Fruit fly (Drosophila melanogaster) whole organism, adult: Measurements from ENCODE around the gene Cpr65Ax2.

Experiments
- CG7045 ChIP-seq: fragments of 200-800 bp; sonication (Bioruptor generic); optimal IDR thresholded peaks from 2 replicates; lab custom pipeline; 2017; ENCODE audit warnings: missing biosample characterization, mild to moderate bottlenecking, missing genetic modification characterization
- CG7101 ChIP-seq: fragments of 200-800 bp; sonication (Bioruptor generic); optimal IDR thresholded peaks from 2 replicates; lab custom pipeline; 2018; ENCODE audit warnings: missing biosample characterization, mild to moderate bottlenecking, missing genetic modification characterization, moderate library complexity
- Hr96 ChIP-seq: fragments of 200-800 bp; sonication (Bioruptor generic); optimal IDR thresholded peaks from 2 replicates; lab custom pipeline; 2016; ENCODE audit warnings: missing biosample characterization, missing genetic modification characterization
- kay ChIP-seq: fragments of 200-800 bp; sonication (Bioruptor generic); peaks from one replicate; lab custom pipeline; 2016; ENCODE audit warnings: missing biosample characterization, missing genetic modification characterization, borderline replicate concordance

- TF ChIP-seq CG7045 (GFP tag; lab: Kevin White, UChicago) (no peak), kay (GFP tag; lab: Kevin White, UChicago) (no peak), Hr96 (no peak), CG7101 (tag; lab: Kevin White, UChicago) (no peak)
Measured at dm6 chr3L:6130944-6131343, 19.7 kb downstream of the Cpr65Ax2 start, which contains the start of gene Lcp65Ag3.
